Worm (Caenorhabditis elegans): Measurements from ENCODE around the gene F46C5.7.

F46C5.7 gene

ce11 chrII:8800830-8801229 lies 38.3 kb upstream of the F46C5.7 start, which contains the start of gene appg-2:
Gene appg-2, plus strand, starts transcription at chrII:8801130.
- TF ChIP-seq ets-7 (tag; optimal IDR thresholded peaks at IDR 0.05) (no peak), aly-1 (tag; optimal IDR thresholded peaks at IDR 0.05) (no peak), hnd-1 (tag; optimal IDR thresholded peaks at IDR 0.05) (no peak), B0310.2 (tag; optimal IDR thresholded peaks at IDR 0.05) (no peak), ceh-13 (GFP tag; optimal IDR thresholded peaks at IDR 0.05) (no peak), tra-4 (tag; optimal IDR thresholded peaks at IDR 0.05) (no peak), scrt-1 (GFP tag; IDR thresholded peaks at IDR 0.05) (no peak), sea-1 (GFP tag; conservative IDR thresholded peaks at IDR 0.05) (no peak), flt-1 (GFP tag; IDR thresholded peaks at IDR 0.05) (no peak), hmbx-1 (tag; optimal IDR thresholded peaks at IDR 0.05) (no peak), ama-1 (optimal IDR thresholded peaks at IDR 0.05) (no peak)

- TF ChIP-seq tbx-37 (GFP tag; conservative IDR thresholded peaks at IDR 0.05) (no peak), ets-7 (tag; optimal IDR thresholded peaks at IDR 0.05) (no peak), ama-1 (optimal IDR thresholded peaks at IDR 0.05) (no peak), hmbx-1 (tag; optimal IDR thresholded peaks at IDR 0.05) (no peak), aly-1 (tag; optimal IDR thresholded peaks at IDR 0.05) (no peak), tra-4 (tag; optimal IDR thresholded peaks at IDR 0.05) (no peak), hnd-1 (tag; optimal IDR thresholded peaks at IDR 0.05) (no peak), ceh-36 (tag; optimal IDR thresholded peaks at IDR 0.05) (no peak), F13C5.2 (tag; optimal IDR thresholded peaks at IDR 0.05) (no peak), hmg-4 (GFP tag; optimal IDR thresholded peaks at IDR 0.05) (no peak), flt-1 (GFP tag; IDR thresholded peaks at IDR 0.05) (no peak), tbx-11 (GFP tag; IDR thresholded peaks at IDR 0.05) (no peak), B0310.2 (tag; optimal IDR thresholded peaks at IDR 0.05) (no peak), sea-1 (GFP tag; conservative IDR thresholded peaks at IDR 0.05) (no peak), pes-1 (GFP tag; IDR thresholded peaks at IDR 0.05) (no peak), ceh-13 (GFP tag; optimal IDR thresholded peaks at IDR 0.05) (no peak)
These were observed 32.2 kb upstream of the F46C5.7 start, which contains the start of gene pho-13 for ce11 chrII:8806921-8807320. Gene pho-13, minus strand, starts transcription at chrII:8807021.

- TF ChIP-seq hnd-1 (tag; optimal IDR thresholded peaks at IDR 0.05) (no peak), flt-1 (GFP tag; IDR thresholded peaks at IDR 0.05) (no peak), F13C5.2 (tag; optimal IDR thresholded peaks at IDR 0.05) (no peak), scrt-1 (GFP tag; IDR thresholded peaks at IDR 0.05) (no peak), tra-4 (tag; optimal IDR thresholded peaks at IDR 0.05) (no peak), tbx-11 (GFP tag; IDR thresholded peaks at IDR 0.05) (no peak), B0310.2 (tag; optimal IDR thresholded peaks at IDR 0.05) (no peak), aly-1 (tag; optimal IDR thresholded peaks at IDR 0.05) (no peak), tbx-37 (GFP tag; conservative IDR thresholded peaks at IDR 0.05) (no peak), hmg-4 (GFP tag; optimal IDR thresholded peaks at IDR 0.05) (no peak)
These were observed 30.6 kb upstream of the F46C5.7 start, which contains the start of gene F07H5.10 for ce11 chrII:8808482-8808881. Gene F07H5.10, minus strand, starts transcription at chrII:8808582.

- TF ChIP-seq pes-1 (GFP tag; IDR thresholded peaks at IDR 0.05) (no peak), ets-7 (tag; optimal IDR thresholded peaks at IDR 0.05) (no peak), hnd-1 (tag; optimal IDR thresholded peaks at IDR 0.05) (no peak), ceh-13 (GFP tag; optimal IDR thresholded peaks at IDR 0.05) (no peak), scrt-1 (GFP tag; IDR thresholded peaks at IDR 0.05) (no peak), ceh-36 (tag; optimal IDR thresholded peaks at IDR 0.05) (no peak), sea-1 (GFP tag; conservative IDR thresholded peaks at IDR 0.05) (no peak), F13C5.2 (tag; optimal IDR thresholded peaks at IDR 0.05) (no peak), aly-1 (tag; optimal IDR thresholded peaks at IDR 0.05) (no peak), flt-1 (GFP tag; IDR thresholded peaks at IDR 0.05) (no peak), ama-1 (optimal IDR thresholded peaks at IDR 0.05) (no peak)
These were observed 28.3 kb upstream of the F46C5.7 start, which contains the start of the genes F46C5.9 and rer-1 for ce11 chrII:8810679-8811413. Gene F46C5.9, minus strand, starts transcription at chrII:8810729. Gene rer-1, plus strand, starts transcription at chrII:8811370.

ce11 chrII:8811825-8812224 lies 27.3 kb upstream of the F46C5.7 start:
- TF ChIP-seq aly-1 (tag; optimal IDR thresholded peaks at IDR 0.05) (no peak), hmbx-1 (tag; optimal IDR thresholded peaks at IDR 0.05) (no peak), ets-7 (tag; optimal IDR thresholded peaks at IDR 0.05) (no peak), pes-1 (GFP tag; IDR thresholded peaks at IDR 0.05) (no peak), hnd-1 (tag; optimal IDR thresholded peaks at IDR 0.05) (no peak)

ce11 chrII:8812346-8812745 lies 26.8 kb upstream of the F46C5.7 start:
- TF ChIP-seq hnd-1 (tag; optimal IDR thresholded peaks at IDR 0.05) (no peak), tbx-37 (GFP tag; conservative IDR thresholded peaks at IDR 0.05) (no peak), ets-7 (tag; optimal IDR thresholded peaks at IDR 0.05) (no peak), tra-4 (tag; optimal IDR thresholded peaks at IDR 0.05) (no peak), aly-1 (tag; optimal IDR thresholded peaks at IDR 0.05) (no peak), ama-1 (optimal IDR thresholded peaks at IDR 0.05) (no peak), pes-1 (GFP tag; IDR thresholded peaks at IDR 0.05) (no peak), tbx-11 (GFP tag; IDR thresholded peaks at IDR 0.05) (no peak), hmg-4 (GFP tag; optimal IDR thresholded peaks at IDR 0.05) (no peak), scrt-1 (GFP tag; IDR thresholded peaks at IDR 0.05) (no peak), ceh-36 (tag; optimal IDR thresholded peaks at IDR 0.05) (no peak), sea-1 (GFP tag; conservative IDR thresholded peaks at IDR 0.05) (no peak), F13C5.2 (tag; optimal IDR thresholded peaks at IDR 0.05) (no peak), B0310.2 (tag; optimal IDR thresholded peaks at IDR 0.05) (no peak), flt-1 (GFP tag; IDR thresholded peaks at IDR 0.05) (no peak), hmbx-1 (tag; optimal IDR thresholded peaks at IDR 0.05) (no peak), ceh-13 (GFP tag; optimal IDR thresholded peaks at IDR 0.05) (no peak)

- TF ChIP-seq tra-4 (tag; optimal IDR thresholded peaks at IDR 0.05) (no peak), hnd-1 (tag; optimal IDR thresholded peaks at IDR 0.05) (no peak), hmg-4 (GFP tag; optimal IDR thresholded peaks at IDR 0.05) (no peak), aly-1 (tag; optimal IDR thresholded peaks at IDR 0.05) (no peak), tbx-37 (GFP tag; conservative IDR thresholded peaks at IDR 0.05) (no peak), ceh-36 (tag; optimal IDR thresholded peaks at IDR 0.05) (no peak), ets-7 (tag; optimal IDR thresholded peaks at IDR 0.05) (no peak), F13C5.2 (tag; optimal IDR thresholded peaks at IDR 0.05) (no peak), scrt-1 (GFP tag; IDR thresholded peaks at IDR 0.05) (no peak), flt-1 (GFP tag; IDR thresholded peaks at IDR 0.05) (no peak), B0310.2 (tag; optimal IDR thresholded peaks at IDR 0.05) (no peak)
These were observed 25.5 kb upstream of the F46C5.7 start for ce11 chrII:8813659-8814058.
